Fruit fly (Drosophila melanogaster) whole organism, embryonic: ENCODE measurements around the gene Oseg1.

Experiments
- Adf1 ChIP-seq: fragments of 200-800 bp; sonication (Bioruptor generic); IDR thresholded peaks from 2 replicates; pipeline ENCODE4 v1.3.6; 2022; ENCODE audit warnings: missing biosample characterization, missing genetic modification characterization
- Asciz ChIP-seq: fragments of 200-800 bp; sonication (Bioruptor generic); optimal IDR thresholded peaks from 2 replicates; lab custom pipeline; 2017; ENCODE audit warnings: missing biosample characterization, mild to moderate bottlenecking, missing genetic modification characterization, missing genetic modification reagents
- C15 ChIP-seq: fragments of 200-800 bp; sonication (Bioruptor generic); IDR thresholded peaks from 3 replicates; pipeline ENCODE4 v1.3.6; 2022; ENCODE audit warnings: missing biosample characterization, missing genetic modification characterization
- CG1024 ChIP-seq: fragments of 200-800 bp; sonication (Bioruptor generic); IDR thresholded peaks from 2 replicates; pipeline ENCODE4 v1.3.6; 2022; ENCODE audit warnings: missing biosample characterization, missing genetic modification characterization
- CG10979 ChIP-seq: fragments of 200-800 bp; sonication (Bioruptor generic); optimal IDR thresholded peaks from 2 replicates; lab custom pipeline; 2018; ENCODE audit warnings: missing biosample characterization, mild to moderate bottlenecking, missing genetic modification characterization, moderate library complexity
- CG11398 ChIP-seq: fragments of 200-800 bp; sonication (Bioruptor generic); optimal IDR thresholded peaks from 2 replicates; lab custom pipeline; 2016; ENCODE audit warnings: missing biosample characterization, missing genetic modification characterization
- CG11696 ChIP-seq: fragments of 200-800 bp; sonication (Bioruptor generic); IDR thresholded peaks from 2 replicates; pipeline ENCODE4 v1.3.6; 2022; ENCODE audit warnings: missing biosample characterization, missing genetic modification characterization
- CG13424 ChIP-seq: fragments of 200-800 bp; sonication (Bioruptor generic); optimal IDR thresholded peaks from 2 replicates; lab custom pipeline; 2019; ENCODE audit warnings: missing biosample characterization, mild to moderate bottlenecking, missing genetic modification characterization, moderate library complexity
- CG14860 ChIP-seq: fragments of 200-800 bp; sonication (Bioruptor generic); IDR thresholded peaks from 3 replicates; pipeline ENCODE4 v1.3.6; 2022; ENCODE audit warnings: missing biosample characterization, missing genetic modification characterization; ENCODE audit not compliant: partially characterized antibody
- CG15514 ChIP-seq: fragments of 200-800 bp; sonication (Bioruptor generic); optimal IDR thresholded peaks from 3 replicates; lab custom pipeline; 2017; ENCODE audit warnings: missing biosample characterization, missing genetic modification characterization, mild to moderate bottlenecking, moderate library complexity, missing genetic modification reagents
- CG15601 ChIP-seq: fragments of 200-800 bp; sonication (Bioruptor generic); optimal IDR thresholded peaks from 3 replicates; lab custom pipeline; 2019; ENCODE audit warnings: missing biosample characterization, mild to moderate bottlenecking, missing genetic modification characterization, moderate library complexity
- CG1647 ChIP-seq: fragments of 200-800 bp; sonication (Bioruptor generic); optimal IDR thresholded peaks from 3 replicates; lab custom pipeline; 2016; ENCODE audit warnings: missing biosample characterization, missing genetic modification characterization
- CG16779 ChIP-seq: fragments of 200-800 bp; sonication (Bioruptor generic); IDR thresholded peaks from 2 replicates; pipeline ENCODE4 v1.3.6; 2022; ENCODE audit warnings: missing biosample characterization, missing genetic modification characterization
- CG17568 ChIP-seq: fragments of 200-800 bp; sonication (Bioruptor generic); optimal IDR thresholded peaks from 2 replicates; lab custom pipeline; 2018; ENCODE audit warnings: missing biosample characterization, mild to moderate bottlenecking, missing genetic modification characterization, moderate library complexity
- CG17612 ChIP-seq: fragments of 200-800 bp; sonication (Bioruptor generic); IDR thresholded peaks from 2 replicates; pipeline ENCODE4 v1.3.6; 2022; ENCODE audit warnings: missing biosample characterization, missing genetic modification characterization
- CG2875 ChIP-seq: fragments of 200-800 bp; sonication (Bioruptor generic); optimal IDR thresholded peaks from 2 replicates; lab custom pipeline; 2017; ENCODE audit warnings: missing biosample characterization, mild to moderate bottlenecking, missing genetic modification characterization, missing genetic modification reagents
- CG8765 ChIP-seq: fragments of 200-800 bp; sonication (Bioruptor generic); IDR thresholded peaks from 2 replicates; pipeline ENCODE4 v1.3.6; 2022; ENCODE audit warnings: missing biosample characterization, missing genetic modification characterization
- CG9727 ChIP-seq: fragments of 200-800 bp; sonication (Bioruptor generic); optimal IDR thresholded peaks from 3 replicates; lab custom pipeline; 2017; ENCODE audit warnings: missing biosample characterization, mild to moderate bottlenecking, missing genetic modification characterization
- CG9817 ChIP-seq: fragments of 200-800 bp; sonication (Bioruptor generic); optimal IDR thresholded peaks from 2 replicates; lab custom pipeline; 2018; ENCODE audit warnings: missing biosample characterization, mild to moderate bottlenecking, missing genetic modification characterization, moderate library complexity
- CrebB ChIP-seq: fragments of 200-800 bp; sonication (Bioruptor generic); optimal IDR thresholded peaks from 3 replicates; lab custom pipeline; 2018; ENCODE audit warnings: missing biosample characterization, mild to moderate bottlenecking, missing genetic modification characterization
- D19A ChIP-seq: fragments of 200-800 bp; optimal IDR thresholded peaks from 3 replicates; lab custom pipeline; 2019; ENCODE audit warnings: missing biosample characterization, mild to moderate bottlenecking, missing genetic modification characterization, moderate library complexity
- Deaf1 ChIP-seq: fragments of 200-800 bp; optimal IDR thresholded peaks from 3 replicates; lab custom pipeline; 2019; ENCODE audit warnings: missing biosample characterization, mild to moderate bottlenecking, missing genetic modification characterization, moderate library complexity
- Dp ChIP-seq: fragments of 200-800 bp; sonication (Bioruptor generic); optimal IDR thresholded peaks from 2 replicates; lab custom pipeline; 2018; ENCODE audit warnings: missing biosample characterization, mild to moderate bottlenecking, missing genetic modification characterization, moderate library complexity
- Eip74EF ChIP-seq, 2 experiments: fragments of 200-800 bp in 1 of 2; fragments of >200 bp in 1 of 2; sonication (Bioruptor generic) in 1 of 2; optimal IDR thresholded peaks; 2 replicates each; lab custom pipeline; 2017 to 2019; ENCODE audit warnings: missing biosample characterization in 2 of 2, missing genetic modification characterization in 2 of 2, mild to moderate bottlenecking in 1 of 2, moderate library complexity in 1 of 2
- MTF-1 ChIP-seq: fragments of 200-800 bp; sonication (Bioruptor generic); optimal IDR thresholded peaks from 2 replicates; lab custom pipeline; 2018; ENCODE audit warnings: missing biosample characterization, mild to moderate bottlenecking, missing genetic modification characterization, borderline replicate concordance
- Myb ChIP-seq: fragments of 200-800 bp; sonication (Bioruptor generic); optimal IDR thresholded peaks from 2 replicates; lab custom pipeline; 2016; ENCODE audit warnings: missing biosample characterization, missing genetic modification characterization
- NFAT ChIP-seq: fragments of 200-800 bp; sonication (Bioruptor generic); IDR thresholded peaks from 2 replicates; pipeline ENCODE4 v1.3.6; 2022; ENCODE audit warnings: missing biosample characterization, missing genetic modification characterization
- Nf-YA ChIP-seq: fragments of 200-800 bp; sonication (Bioruptor generic); IDR thresholded peaks from 2 replicates; pipeline ENCODE4 v1.3.6; 2022; ENCODE audit warnings: missing biosample characterization, missing genetic modification characterization
- Oli ChIP-seq: fragments of 200-800 bp; sonication (Bioruptor generic); optimal IDR thresholded peaks from 2 replicates; lab custom pipeline; 2018; ENCODE audit warnings: missing biosample characterization, mild to moderate bottlenecking, missing genetic modification characterization, moderate library complexity
- Rfx ChIP-seq: fragments of 200-800 bp; sonication (Bioruptor generic); IDR thresholded peaks from 2 replicates; pipeline ENCODE4 v1.3.6; 2022; ENCODE audit warnings: missing biosample characterization, missing genetic modification characterization
- Six4 ChIP-seq: fragments of 200-800 bp; sonication (Bioruptor generic); optimal IDR thresholded peaks from 2 replicates; lab custom pipeline; 2016; ENCODE audit warnings: missing biosample characterization, missing genetic modification characterization
- Trl ChIP-seq, 3 experiments: fragments of >200 bp in 2 of 3; fragments of 200-800 bp in 1 of 3; sonication (Bioruptor generic) in 1 of 3; optimal IDR thresholded peaks; 2 replicates in 1 of 3; 3 replicates in 2 of 3; lab custom pipeline; 2016 to 2017; ENCODE audit warnings: missing biosample characterization in 1 of 3, missing genetic modification characterization in 1 of 3
- br ChIP-seq: fragments of >200 bp; optimal IDR thresholded peaks from 2 replicates; lab custom pipeline; 2017
- chm ChIP-seq: fragments of 200-800 bp; sonication (Bioruptor generic); IDR thresholded peaks from 2 replicates; pipeline ENCODE4 v1.3.6; 2022; ENCODE audit warnings: missing biosample characterization, missing genetic modification characterization
- chn ChIP-seq: fragments of 200-800 bp; sonication (Bioruptor generic); optimal IDR thresholded peaks from 2 replicates; lab custom pipeline; 2016; ENCODE audit warnings: missing biosample characterization, missing genetic modification characterization
- ems ChIP-seq: fragments of 200-800 bp; sonication (Bioruptor generic); optimal IDR thresholded peaks from 3 replicates; lab custom pipeline; 2016; ENCODE audit warnings: missing biosample characterization, missing genetic modification characterization
- gcm2 ChIP-seq: fragments of 200-800 bp; sonication (Bioruptor generic); optimal IDR thresholded peaks from 2 replicates; lab custom pipeline; 2016; ENCODE audit warnings: missing biosample characterization, missing genetic modification characterization
- h ChIP-seq: fragments of >200 bp; optimal IDR thresholded peaks from 2 replicates; lab custom pipeline; 2017
- hbn ChIP-seq: fragments of 200-800 bp; sonication (Bioruptor generic); IDR thresholded peaks from 2 replicates; pipeline ENCODE4 v1.3.6; 2022; ENCODE audit warnings: missing biosample characterization, missing genetic modification characterization; ENCODE audit not compliant: partially characterized antibody
- hkb ChIP-seq, 2 experiments: fragments of 200-800 bp in 1 of 2; fragments of >200 bp in 1 of 2; sonication (Bioruptor generic) in 1 of 2; IDR thresholded peaks in 1 of 2; optimal IDR thresholded peaks in 1 of 2; 2 replicates each; pipeline versions ENCODE4 v1.3.6 to Lab custom; 2017 to 2022; ENCODE audit warnings: missing biosample characterization in 1 of 2, missing genetic modification characterization in 1 of 2
- hth ChIP-seq: fragments of >200 bp; optimal IDR thresholded peaks from 2 replicates; lab custom pipeline; 2017; ENCODE audit warnings: inconsistent platforms
- pnt ChIP-seq: fragments of 200-800 bp; sonication (Bioruptor generic); optimal IDR thresholded peaks from 3 replicates; lab custom pipeline; 2016; ENCODE audit warnings: missing biosample characterization, missing genetic modification characterization
- pros ChIP-seq: fragments of 200-800 bp; sonication (Bioruptor generic); optimal IDR thresholded peaks from 3 replicates; lab custom pipeline; 2019; ENCODE audit warnings: missing biosample characterization, mild to moderate bottlenecking, missing genetic modification characterization, moderate library complexity
- tap ChIP-seq: fragments of 200-800 bp; optimal IDR thresholded peaks from 3 replicates; lab custom pipeline; 2019; ENCODE audit warnings: missing biosample characterization, mild to moderate bottlenecking, missing genetic modification characterization, moderate library complexity
- unpg ChIP-seq: fragments of 200-800 bp; sonication (Bioruptor generic); optimal IDR thresholded peaks from 3 replicates; lab custom pipeline; 2018; ENCODE audit warnings: missing biosample characterization, mild to moderate bottlenecking, missing genetic modification characterization, moderate library complexity
- zen ChIP-seq: fragments of 200-800 bp; sonication (Bioruptor generic); optimal IDR thresholded peaks from 3 replicates; lab custom pipeline; 2018; ENCODE audit warnings: missing biosample characterization, mild to moderate bottlenecking, missing genetic modification characterization, moderate library complexity
- zen2 ChIP-seq: fragments of 200-800 bp; sonication (Bioruptor generic); IDR thresholded peaks from 3 replicates; pipeline ENCODE4 v1.3.6; 2022; ENCODE audit warnings: missing biosample characterization, missing genetic modification characterization; ENCODE audit not compliant: partially characterized antibody

The Oseg1 gene

DNA sequence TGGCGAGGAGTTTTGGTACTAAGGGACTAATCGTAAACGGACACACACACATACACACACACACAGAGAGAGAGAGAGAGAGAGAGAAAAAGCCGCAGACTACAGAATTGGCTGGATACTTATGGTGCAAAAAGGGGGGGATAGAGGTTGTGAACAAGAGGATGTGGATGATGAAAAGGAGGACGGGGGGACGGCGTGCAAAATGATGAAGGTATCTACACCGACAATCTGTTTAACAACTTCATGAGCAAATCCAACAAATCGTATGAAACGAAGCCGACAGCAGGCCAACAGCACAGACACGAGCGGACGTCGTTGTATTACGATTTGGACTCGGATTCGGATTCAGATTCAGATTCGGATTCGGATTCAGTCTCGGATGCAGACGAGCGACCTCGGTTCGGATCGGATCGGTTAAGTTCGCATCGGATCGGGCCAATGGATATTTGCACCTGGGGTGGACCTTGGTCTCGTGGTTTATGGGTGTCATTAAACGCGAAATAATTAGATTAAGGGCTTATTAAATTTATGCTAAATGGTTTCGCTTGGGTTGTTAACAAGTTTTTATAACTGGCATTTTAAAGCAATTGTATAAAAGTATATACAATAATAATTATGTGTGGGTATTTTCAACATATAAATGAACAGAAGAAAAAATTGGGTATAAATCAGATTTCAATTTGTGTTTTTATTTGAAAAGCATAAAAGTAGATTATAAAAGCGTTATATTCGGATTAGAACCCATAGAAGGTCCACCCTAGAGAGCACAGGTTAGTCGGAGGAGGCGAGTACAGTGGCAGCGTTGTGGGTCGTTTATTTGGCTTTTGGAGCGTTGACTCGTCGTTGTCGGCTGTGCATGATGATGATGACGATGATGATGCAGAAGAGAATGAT, 42.6 kb upstream of the Oseg1 start (continued):
- TF ChIP-seq br (lab: Kevin White, UChicago) = no peak
- TF ChIP-seq C15 (GFP tag; lab: Robert Waterston, UW) = peak; percentile 75; the same call in 2 of the 3 replicates
- TF ChIP-seq CG14860 (GFP tag; lab: Robert Waterston, UW) = no peak
- peak; percentile 81 for TF ChIP-seq CG15601
- peak; percentile 27 for TF ChIP-seq chn (GFP tag; lab: Kevin White, UChicago)
- peak; percentile 78 for TF ChIP-seq CG17568 (GFP tag; lab: Kevin White, UChicago)
- peak; percentile 71 for TF ChIP-seq CG2875 (GFP tag; lab: Kevin White, UChicago)
- TF ChIP-seq Asciz (GFP tag; lab: Kevin White, UChicago) = peak; percentile 93
- peak; percentile 94 for TF ChIP-seq CG9727 (GFP tag; lab: Kevin White, UChicago)
- peak; percentile 73 for TF ChIP-seq CG11696 (GFP tag; lab: Robert Waterston, UW)
- TF ChIP-seq Six4 (GFP tag; lab: Kevin White, UChicago) = peak; percentile 90
- TF ChIP-seq CG1024 (GFP tag; lab: Robert Waterston, UW) = peak; percentile 10; the same call in 1 of the 2 replicates
- TF ChIP-seq pros (GFP tag; lab: Kevin White, UChicago) = peak; percentile 7
- TF ChIP-seq Oli (tag; lab: Kevin White, UChicago) = peak; percentile 85
- TF ChIP-seq CG11398 = no peak
- TF ChIP-seq hbn (GFP tag; lab: Robert Waterston, UW) = no peak
- peak; percentile 83 for TF ChIP-seq CG15514 (GFP tag; lab: Kevin White, UChicago)
- peak; percentile 9 for TF ChIP-seq pnt
- TF ChIP-seq h (lab: Kevin White, UChicago) = no peak
- peak; percentile 90 for TF ChIP-seq unpg (GFP tag; lab: Kevin White, UChicago)
- no peak for TF ChIP-seq hkb (optimal IDR thresholded peaks at IDR 0.05; lab: Kevin White, UChicago)
- TF ChIP-seq hkb (GFP tag; IDR thresholded peaks at IDR 0.05; lab: Robert Waterston, UW) = peak; percentile 91
- TF ChIP-seq CG16779 (GFP tag; lab: Robert Waterston, UW) = no peak
- peak; percentile 86 for TF ChIP-seq CG10979
- peak; percentile 91 for TF ChIP-seq CG13424 (tag; lab: Kevin White, UChicago)
- TF ChIP-seq zen2 = no peak
- TF ChIP-seq Rfx (GFP tag; lab: Robert Waterston, UW) = peak; percentile 83
- peak; percentile 19 for TF ChIP-seq MTF-1 (GFP tag; lab: Kevin White, UChicago)
- no peak for TF ChIP-seq gcm2 (GFP tag; lab: Kevin White, UChicago)
- peak; percentile 47 for TF ChIP-seq Nf-YA
- TF ChIP-seq CG9817 (tag; lab: Kevin White, UChicago) = peak; percentile 76
- peak; percentile 88 for TF ChIP-seq tap (tag; lab: Kevin White, UChicago)
- TF ChIP-seq CG1647 = peak; percentile 51
- peak in 1 of 2 experiments; percentile 94 for TF ChIP-seq Eip74EF (GFP tag; optimal IDR thresholded peaks at IDR 0.05; lab: Kevin White, UChicago)
- TF ChIP-seq zen = peak; percentile 74
- no peak for TF ChIP-seq hth (lab: Kevin White, UChicago)
- TF ChIP-seq NFAT (GFP tag; lab: Robert Waterston, UW) = peak; percentile 73
- peak; percentile 39; the same call in 1 of the 2 replicates for TF ChIP-seq Adf1 (GFP tag; lab: Robert Waterston, UW)
- no peak for TF ChIP-seq CG17612 (GFP tag; lab: Robert Waterston, UW)
- TF ChIP-seq Myb (GFP tag; lab: Kevin White, UChicago) = peak; percentile 19
- TF ChIP-seq CrebB (tag; lab: Kevin White, UChicago) = peak; percentile 70
- TF ChIP-seq CG8765 = peak; percentile 12; the same call in 1 of the 2 replicates
- TF ChIP-seq Deaf1 (tag; lab: Kevin White, UChicago) = peak; percentile 98
- TF ChIP-seq chm (GFP tag; lab: Robert Waterston, UW) = peak; percentile 23; the same call in 1 of the 2 replicates
- peak; percentile 76 for TF ChIP-seq ems
- TF ChIP-seq Trl (optimal IDR thresholded peaks at IDR 0.05; lab: Kevin White, UChicago) = peak; percentile 46 to 54
- peak; percentile 61 for TF ChIP-seq Trl (GFP tag; optimal IDR thresholded peaks at IDR 0.05; lab: Kevin White, UChicago)
- peak; percentile 90 for TF ChIP-seq D19A (tag; lab: Kevin White, UChicago)
- no peak for TF ChIP-seq Dp (GFP tag; lab: Kevin White, UChicago)
